Worm (Caenorhabditis elegans): Measurements from ENCODE around the gene srx-137.
A peak's percentile ranks its signal among the peaks of the same experiment; 100 is the strongest.

The srx-137 gene

ce11 chrV:13876529-13876928 lies 13.9 kb downstream of the srx-137 start, which contains the start of gene T22G5.1:
Gene T22G5.1, plus strand, starts transcription at chrV:13876829.
- TF ChIP-seq lin-11 (tag; optimal IDR thresholded peaks at IDR 0.05) (no peak), nhr-11 (tag; optimal IDR thresholded peaks at IDR 0.05) (no peak), dmd-4 (tag; optimal IDR thresholded peaks at IDR 0.05) (no peak), nhr-10 (tag; optimal IDR thresholded peaks at IDR 0.05) (no peak), mdl-1 (tag; optimal IDR thresholded peaks at IDR 0.05) (no peak), C34F6.9 (tag; optimal IDR thresholded peaks at IDR 0.05) (no peak), aly-2 (tag; optimal IDR thresholded peaks at IDR 0.05) (no peak)

- no peak for TF ChIP-seq nhr-10 (tag; optimal IDR thresholded peaks at IDR 0.05)
- no peak for TF ChIP-seq lsy-2 (tag; optimal IDR thresholded peaks at IDR 0.05)
- TF ChIP-seq elt-3 (tag; optimal IDR thresholded peaks at IDR 0.05): no peak
- no peak for TF ChIP-seq ceh-82 (tag; optimal IDR thresholded peaks at IDR 0.05)
- no peak for TF ChIP-seq nhr-23 (tag; optimal IDR thresholded peaks at IDR 0.05)
- no peak for TF ChIP-seq C34F6.9 (tag; optimal IDR thresholded peaks at IDR 0.05)
- TF ChIP-seq R02D3.7 (tag; optimal IDR thresholded peaks at IDR 0.05): no peak
- TF ChIP-seq nhr-11 (tag; optimal IDR thresholded peaks at IDR 0.05): no peak
- TF ChIP-seq mab-5 (tag; optimal IDR thresholded peaks at IDR 0.05): no peak
- no peak for TF ChIP-seq nhr-77 (tag; optimal IDR thresholded peaks at IDR 0.05)
- no peak for TF ChIP-seq F13H6.1 (tag; optimal IDR thresholded peaks at IDR 0.05)
- no peak for TF ChIP-seq aly-2 (tag; optimal IDR thresholded peaks at IDR 0.05)
- TF ChIP-seq mbf-1 (tag; optimal IDR thresholded peaks at IDR 0.05): no peak
- TF ChIP-seq nhr-21 (tag; optimal IDR thresholded peaks at IDR 0.05): no peak
- TF ChIP-seq crh-2 (tag; optimal IDR thresholded peaks at IDR 0.05): peak; percentile 37
- TF ChIP-seq sma-3 (GFP tag; optimal IDR thresholded peaks at IDR 0.05): peak; percentile 25
- TF ChIP-seq ztf-4 (tag; optimal IDR thresholded peaks at IDR 0.05): no peak
- TF ChIP-seq nhr-25 (tag; optimal IDR thresholded peaks at IDR 0.05): peak; percentile 30
- TF ChIP-seq elt-1 (tag; optimal IDR thresholded peaks at IDR 0.05): no peak
- TF ChIP-seq peb-1 (tag; optimal IDR thresholded peaks at IDR 0.05): no peak
- no peak for TF ChIP-seq lin-11 (tag; optimal IDR thresholded peaks at IDR 0.05)
- TF ChIP-seq nhr-6 (tag; optimal IDR thresholded peaks at IDR 0.05): no peak
- no peak for TF ChIP-seq ZK546.5 (tag; optimal IDR thresholded peaks at IDR 0.05)
- TF ChIP-seq egl-27 (tag; optimal IDR thresholded peaks at IDR 0.05): no peak
- TF ChIP-seq fos-1 (tag; optimal IDR thresholded peaks at IDR 0.05): peak; percentile 63
- no peak for TF ChIP-seq blmp-1 (tag; optimal IDR thresholded peaks at IDR 0.05; ENCODE audit: insufficient read depth)
- TF ChIP-seq snpc-4 (tag; optimal IDR thresholded peaks at IDR 0.05): no peak
- no peak for TF ChIP-seq ztf-1 (GFP tag; conservative IDR thresholded peaks at IDR 0.05)
- TF ChIP-seq skn-1 (tag; optimal IDR thresholded peaks at IDR 0.05): no peak
- no peak for TF ChIP-seq unc-55 (GFP tag; optimal IDR thresholded peaks at IDR 0.05)
- no peak for TF ChIP-seq alr-1 (tag; optimal IDR thresholded peaks at IDR 0.05)
- TF ChIP-seq unc-39 (tag; optimal IDR thresholded peaks at IDR 0.05): no peak
- TF ChIP-seq Y55F3AM.14 (GFP tag; optimal IDR thresholded peaks at IDR 0.05): no peak
- TF ChIP-seq sma-9 (GFP tag; optimal IDR thresholded peaks at IDR 0.05): peak; percentile 71
- TF ChIP-seq sma-9 (tag; optimal IDR thresholded peaks at IDR 0.05): no peak
- TF ChIP-seq nhr-12 (tag; optimal IDR thresholded peaks at IDR 0.05): no peak
- no peak for TF ChIP-seq ama-1 (optimal IDR thresholded peaks at IDR 0.05)
- no peak for TF ChIP-seq ztf-11 (tag; optimal IDR thresholded peaks at IDR 0.05)
- TF ChIP-seq ceh-16 (tag; optimal IDR thresholded peaks at IDR 0.05): no peak
- no peak for TF ChIP-seq unc-62 (GFP tag; optimal IDR thresholded peaks at IDR 0.05)
- TF ChIP-seq lin-13 (GFP tag; optimal IDR thresholded peaks at IDR 0.05): no peak
- TF ChIP-seq nhr-129 (tag; optimal IDR thresholded peaks at IDR 0.05): no peak
- peak; percentile 7 for TF ChIP-seq gmeb-1 (tag; optimal IDR thresholded peaks at IDR 0.05)
- no peak for TF ChIP-seq nhr-237 (tag; optimal IDR thresholded peaks at IDR 0.05)
- no peak for TF ChIP-seq zag-1 (tag; optimal IDR thresholded peaks at IDR 0.05)
- TF ChIP-seq lin-39 (tag; optimal IDR thresholded peaks at IDR 0.05): no peak
- TF ChIP-seq dmd-4 (tag; optimal IDR thresholded peaks at IDR 0.05): no peak
- TF ChIP-seq mdl-1 (tag; optimal IDR thresholded peaks at IDR 0.05): no peak
- TF ChIP-seq sem-4 (tag; optimal IDR thresholded peaks at IDR 0.05): no peak
Measured at ce11 chrV:13878226-13878625, 15.6 kb downstream of the srx-137 start.
